Worm (Caenorhabditis elegans) whole organism, L1 larva: ENCODE data around the gene thk-1.

Experiments
- C16A3.4 ChIP-seq: fragments of 150-350 bp; optimal IDR thresholded peaks from 2 replicates; lab custom pipeline; 2014; ENCODE audit warnings: missing biosample characterization, missing genetic modification characterization
- ama-1 ChIP-seq: fragments of 150-350 bp; optimal IDR thresholded peaks from 2 replicates; lab custom pipeline; 2014
- elt-3 ChIP-seq, 6 experiments: fragments of 150-350 bp in 1 of 6; sonication (generic microtip); optimal IDR thresholded peaks; 2 replicates each; lab custom pipeline; 2017 to 2018; ENCODE audit warnings: missing biosample characterization in 6 of 6, missing genetic modification characterization in 6 of 6, inconsistent platforms in 1 of 6
- jun-1 ChIP-seq: fragments of 150-350 bp; optimal IDR thresholded peaks from 2 replicates; lab custom pipeline; 2014; ENCODE audit warnings: missing biosample characterization, missing genetic modification reagents, missing genetic modification characterization
- lin-15B ChIP-seq: fragments of 150-350 bp; sonication (generic microtip); optimal IDR thresholded peaks from 3 replicates; lab custom pipeline; 2014; ENCODE audit warnings: missing biosample characterization, missing genetic modification characterization
- lir-3 ChIP-seq: sonication (generic microtip); optimal IDR thresholded peaks from 2 replicates; lab custom pipeline; 2016; ENCODE audit warnings: mild to moderate bottlenecking, missing genetic modification characterization, moderate library complexity, missing compliant biosample characterization; ENCODE audit not compliant: poor library complexity
- nhr-237 ChIP-seq: fragments of 150-350 bp; optimal IDR thresholded peaks from 2 replicates; lab custom pipeline; 2014; ENCODE audit warnings: missing biosample characterization, missing genetic modification characterization
- rnt-1 ChIP-seq: sonication (generic microtip); optimal IDR thresholded peaks from 2 replicates; lab custom pipeline; 2016; ENCODE audit warnings: mild to moderate bottlenecking, missing genetic modification characterization, moderate library complexity, missing compliant biosample characterization
- skn-1 ChIP-seq: fragments of 150-350 bp; optimal IDR thresholded peaks from 2 replicates; lab custom pipeline; 2014; ENCODE audit warnings: missing biosample characterization, missing genetic modification characterization
- snpc-4 ChIP-seq: fragments of 150-350 bp; optimal IDR thresholded peaks from 2 replicates; lab custom pipeline; 2014; ENCODE audit warnings: missing biosample characterization, missing genetic modification characterization

DNA sequence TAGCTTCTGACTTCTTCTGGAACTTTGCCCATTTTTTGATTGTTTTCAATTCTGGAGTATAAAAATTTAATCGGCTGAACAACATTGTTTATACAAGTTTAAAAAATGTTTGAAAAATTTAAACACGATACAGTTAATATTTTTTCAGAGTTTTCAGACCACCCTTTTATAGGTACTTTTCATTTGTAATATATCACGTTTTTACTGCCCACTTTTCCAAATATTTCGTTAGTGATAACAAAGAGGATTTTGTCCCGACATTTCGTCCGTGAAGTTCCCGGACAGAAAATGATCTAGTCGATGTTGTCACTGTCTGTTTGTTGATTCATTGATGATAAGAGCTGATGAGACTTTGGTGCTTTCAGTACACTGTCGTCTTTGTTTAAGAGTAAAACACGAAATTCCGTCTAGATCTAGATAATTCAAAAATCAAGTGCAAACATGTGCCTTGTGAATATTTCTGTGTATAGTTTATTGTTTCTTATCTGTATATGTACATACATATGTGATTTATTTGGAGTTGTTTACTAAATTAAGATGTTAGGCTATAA, 46.0 kb downstream of the thk-1 start, which contains the start of gene ech-9:
- no peak for TF ChIP-seq ama-1 (lab: Kevin White, UChicago)
- no peak for TF ChIP-seq lir-3 (tag; lab: Kevin White, UChicago)
- TF ChIP-seq skn-1 (tag; lab: Kevin White, UChicago): no peak
- no peak for TF ChIP-seq C16A3.4 (tag; lab: Kevin White, UChicago)
- no peak for TF ChIP-seq nhr-237 (tag; lab: Kevin White, UChicago)
- no peak for TF ChIP-seq snpc-4 (tag; lab: Kevin White, UChicago)
- no peak for TF ChIP-seq elt-3 (tag; optimal IDR thresholded peaks at IDR 0.05; lab: Kevin White, UChicago)
- no peak for TF ChIP-seq jun-1
- TF ChIP-seq lin-15B: no peak
- no peak for TF ChIP-seq rnt-1
